Worm (Caenorhabditis elegans) whole organism, L2 larva: Measurements from ENCODE around the gene F38B2.2.

ENCODE experiments used
- lsy-2 ChIP-seq, 2 experiments: fragments of 150-350 bp in 1 of 2; sonication (generic microtip) in 1 of 2; optimal IDR thresholded peaks; 2 replicates each; lab custom pipeline; 2014 to 2017; ENCODE audit warnings: missing biosample characterization in 2 of 2, missing genetic modification characterization in 2 of 2
- nhr-21 ChIP-seq: fragments of 150-350 bp; optimal IDR thresholded peaks from 2 replicates; lab custom pipeline; 2014; ENCODE audit warnings: missing biosample characterization, missing genetic modification characterization
- skn-1 ChIP-seq: sonication (generic microtip); optimal IDR thresholded peaks from 2 replicates; lab custom pipeline; 2017; ENCODE audit warnings: missing biosample characterization, missing genetic modification characterization
- unc-62 ChIP-seq: fragments of 150-350 bp; optimal IDR thresholded peaks from 2 replicates; lab custom pipeline; 2014; ENCODE audit warnings: missing biosample characterization, missing genetic modification reagents, missing genetic modification characterization
- ztf-4 ChIP-seq: fragments of 150-350 bp; optimal IDR thresholded peaks from 2 replicates; lab custom pipeline; 2014; ENCODE audit warnings: missing biosample characterization, missing genetic modification characterization

- TF ChIP-seq skn-1 (tag; lab: Kevin White, UChicago) (no peak), nhr-21 (tag; lab: Kevin White, UChicago) (no peak), unc-62 (GFP tag; lab: Kevin White, UChicago) (no peak), lsy-2 (tag; optimal IDR thresholded peaks at IDR 0.05; lab: Kevin White, UChicago) (no peak), ztf-4 (tag; lab: Kevin White, UChicago) (no peak)
Measured at ce11 chrX:11281148-11281547, 2.0 kb upstream of the F38B2.2 start, which contains the start of gene F38B2.6.
